Fruit fly (Drosophila melanogaster): Measurements from ENCODE around the gene wake.
A peak's percentile ranks its signal among the peaks of the same experiment; 100 is the strongest.

Gene wake

DNA sequence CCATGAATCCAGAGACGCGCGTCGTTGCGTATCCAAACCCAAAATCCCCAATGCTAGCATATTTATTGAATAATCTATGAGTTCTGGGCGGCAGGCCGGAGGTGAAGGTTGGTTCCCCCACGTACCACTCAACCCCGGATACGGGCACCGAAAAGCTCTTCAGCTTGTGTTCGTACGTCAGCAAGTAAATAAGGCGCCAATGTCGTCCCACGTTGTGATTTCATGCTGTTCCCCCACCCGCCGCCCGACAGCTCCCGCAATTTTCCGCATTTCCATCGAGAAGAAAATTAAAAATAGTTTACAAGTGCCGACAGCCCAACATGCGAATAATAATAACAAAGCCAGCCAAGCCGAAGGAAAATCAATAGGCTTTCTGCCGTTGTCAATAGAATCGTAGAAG lies 40.8 kb upstream of the wake start:
- TF ChIP-seq CG7101 (tag; optimal IDR thresholded peaks at IDR 0.05) = no peak
- TF ChIP-seq Crg-1 (GFP tag; optimal IDR thresholded peaks at IDR 0.05) = no peak
- no peak for TF ChIP-seq CG1620 (GFP tag; optimal IDR thresholded peaks at IDR 0.05)
- TF ChIP-seq CG14711 (tag; optimal IDR thresholded peaks at IDR 0.05) = no peak
- TF ChIP-seq ovo (GFP tag; optimal IDR thresholded peaks at IDR 0.05) = no peak
- no peak for TF ChIP-seq cnc (optimal IDR thresholded peaks at IDR 0.05)
- no peak for TF ChIP-seq tj (GFP tag; optimal IDR thresholded peaks at IDR 0.05)
- no peak for TF ChIP-seq CG5204 (GFP tag; optimal IDR thresholded peaks at IDR 0.05)
- no peak for TF ChIP-seq pad (GFP tag; optimal IDR thresholded peaks at IDR 0.05)
- TF ChIP-seq kay (GFP tag; ENCODE audit: borderline replicate concordance) = no peak
- TF ChIP-seq cic (GFP tag; optimal IDR thresholded peaks at IDR 0.05) = no peak
- TF ChIP-seq Clk (GFP tag; optimal IDR thresholded peaks at IDR 0.05) = no peak
- TF ChIP-seq CG33017 (tag; optimal IDR thresholded peaks at IDR 0.05) = no peak
- no peak for TF ChIP-seq CG11617 (GFP tag; optimal IDR thresholded peaks at IDR 0.05)
- no peak for TF ChIP-seq Hr96 (GFP tag; optimal IDR thresholded peaks at IDR 0.05)
- no peak for TF ChIP-seq toe (GFP tag; optimal IDR thresholded peaks at IDR 0.05)
- no peak for TF ChIP-seq CG7045 (GFP tag; optimal IDR thresholded peaks at IDR 0.05)
- no peak for TF ChIP-seq Mnt (GFP tag; optimal IDR thresholded peaks at IDR 0.05)

DNA sequence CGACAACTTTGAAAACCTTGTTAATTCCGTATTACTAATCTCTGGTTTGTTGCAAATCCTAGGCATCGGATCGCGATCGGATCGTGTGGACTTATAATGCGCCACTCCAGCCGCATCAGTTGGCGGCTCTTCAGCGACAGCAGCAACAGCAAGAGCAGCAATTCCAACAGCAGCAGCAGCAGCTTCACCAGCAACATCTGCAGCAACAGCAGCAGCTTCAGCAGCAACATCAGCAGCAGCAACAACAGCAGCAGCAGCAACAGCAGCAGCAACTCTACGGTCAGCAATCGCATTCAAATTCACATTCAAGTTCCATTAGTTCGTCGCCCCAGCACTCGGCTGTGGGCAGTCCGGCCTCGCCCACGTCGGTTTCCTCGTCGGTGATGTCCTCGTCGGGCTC lies 36.8 kb upstream of the wake start:
- TF ChIP-seq Clk (GFP tag; optimal IDR thresholded peaks at IDR 0.05) (no peak), toe (GFP tag; optimal IDR thresholded peaks at IDR 0.05) (no peak), CG7101 (tag; optimal IDR thresholded peaks at IDR 0.05) (no peak), CG5204 (GFP tag; optimal IDR thresholded peaks at IDR 0.05) (no peak), CG33017 (tag; optimal IDR thresholded peaks at IDR 0.05) (no peak), CG14711 (tag; optimal IDR thresholded peaks at IDR 0.05) (no peak), cnc (optimal IDR thresholded peaks at IDR 0.05) (no peak), CG7045 (GFP tag; optimal IDR thresholded peaks at IDR 0.05) (no peak), kay (GFP tag; ENCODE audit: borderline replicate concordance) (no peak), CG12768 (GFP tag; optimal IDR thresholded peaks at IDR 0.05) (no peak), CG11617 (GFP tag; optimal IDR thresholded peaks at IDR 0.05) (no peak), bab1 (GFP tag; optimal IDR thresholded peaks at IDR 0.05) (no peak), ovo (GFP tag; optimal IDR thresholded peaks at IDR 0.05) (no peak), CG1620 (GFP tag; optimal IDR thresholded peaks at IDR 0.05) (no peak), Mnt (GFP tag; optimal IDR thresholded peaks at IDR 0.05) (no peak), tj (GFP tag; optimal IDR thresholded peaks at IDR 0.05) (no peak), pad (GFP tag; optimal IDR thresholded peaks at IDR 0.05) (no peak), Crg-1 (GFP tag; optimal IDR thresholded peaks at IDR 0.05) (no peak), cic (GFP tag; optimal IDR thresholded peaks at IDR 0.05) (no peak)

DNA sequence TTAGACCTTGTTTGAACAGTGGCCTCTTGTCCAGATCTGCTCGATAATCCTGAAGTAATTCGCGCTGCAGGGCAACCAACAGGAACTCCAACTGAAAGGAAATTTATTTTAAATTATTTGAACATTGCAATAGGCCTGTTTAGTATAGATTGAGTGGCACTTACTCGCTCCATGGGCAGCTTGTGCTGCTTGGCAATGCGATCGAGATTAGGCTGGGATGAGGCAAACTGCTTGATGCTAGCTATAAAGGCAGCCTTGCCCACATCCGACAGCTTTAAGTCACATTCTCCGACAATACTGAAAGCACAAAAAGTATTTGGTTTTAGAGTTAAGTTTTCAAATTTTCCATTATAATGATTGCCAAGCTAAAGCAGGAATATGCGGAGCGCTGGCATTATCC lies 30.4 kb upstream of the wake start, which contains the start of gene CG13843:
Gene CG13843, plus strand, starts transcription at position 301 of the 400 bp plus-strand sequence.
- no peak for TF ChIP-seq Mnt (GFP tag; optimal IDR thresholded peaks at IDR 0.05)
- no peak for TF ChIP-seq kay (GFP tag; ENCODE audit: borderline replicate concordance)
- TF ChIP-seq pad (GFP tag; optimal IDR thresholded peaks at IDR 0.05) = no peak
- TF ChIP-seq cic (GFP tag; optimal IDR thresholded peaks at IDR 0.05) = no peak
- TF ChIP-seq CG12768 (GFP tag; optimal IDR thresholded peaks at IDR 0.05) = no peak
- TF ChIP-seq CG7101 (tag; optimal IDR thresholded peaks at IDR 0.05) = no peak
- TF ChIP-seq CG11617 (GFP tag; optimal IDR thresholded peaks at IDR 0.05) = no peak
- no peak for TF ChIP-seq Hr96 (GFP tag; optimal IDR thresholded peaks at IDR 0.05)
- no peak for TF ChIP-seq ovo (GFP tag; optimal IDR thresholded peaks at IDR 0.05)
- TF ChIP-seq tj (GFP tag; optimal IDR thresholded peaks at IDR 0.05) = no peak
- no peak for TF ChIP-seq Clk (GFP tag; optimal IDR thresholded peaks at IDR 0.05)
- no peak for TF ChIP-seq toe (GFP tag; optimal IDR thresholded peaks at IDR 0.05)
- no peak for TF ChIP-seq CG33017 (tag; optimal IDR thresholded peaks at IDR 0.05)
- no peak for TF ChIP-seq CG5204 (GFP tag; optimal IDR thresholded peaks at IDR 0.05)
- no peak for TF ChIP-seq Crg-1 (GFP tag; optimal IDR thresholded peaks at IDR 0.05)
- no peak for TF ChIP-seq CG7045 (GFP tag; optimal IDR thresholded peaks at IDR 0.05)
- TF ChIP-seq bab1 (GFP tag; optimal IDR thresholded peaks at IDR 0.05) = no peak

DNA sequence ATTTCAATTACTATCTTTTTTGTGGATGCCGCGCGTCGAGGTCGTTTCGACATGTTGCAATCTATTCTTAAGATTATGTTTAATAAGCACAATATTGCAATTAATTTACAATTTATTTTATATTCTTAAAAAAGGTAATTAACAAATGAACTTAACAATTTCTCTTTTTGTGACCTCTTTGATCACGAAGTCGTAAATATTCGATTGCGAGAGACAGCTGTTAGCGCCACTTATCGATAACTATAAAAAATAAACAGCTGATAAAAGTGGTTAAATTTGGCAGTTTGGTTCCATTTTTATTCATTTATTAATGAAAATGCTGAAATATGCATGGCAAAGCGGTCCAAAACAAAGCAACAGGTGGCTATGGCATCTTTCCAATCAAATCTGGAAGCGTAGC lies 26.2 kb upstream of the wake start, which contains the start of the genes CG31156 and mRRF2:
Gene CG31156, minus strand, starts transcription at position 209 of the 400 bp plus-strand sequence.
Gene mRRF2, plus strand, starts transcription at position 239 of the 400 bp plus-strand sequence.
- TF ChIP-seq cic (GFP tag; optimal IDR thresholded peaks at IDR 0.05) (no peak), pad (GFP tag; optimal IDR thresholded peaks at IDR 0.05) (no peak), kay (GFP tag; ENCODE audit: borderline replicate concordance) (peak; percentile 88), CG12768 (GFP tag; optimal IDR thresholded peaks at IDR 0.05) (no peak), CG5204 (GFP tag; optimal IDR thresholded peaks at IDR 0.05) (no peak), cnc (optimal IDR thresholded peaks at IDR 0.05) (no peak), toe (GFP tag; optimal IDR thresholded peaks at IDR 0.05) (no peak), Mnt (GFP tag; optimal IDR thresholded peaks at IDR 0.05) (no peak)

DNA sequence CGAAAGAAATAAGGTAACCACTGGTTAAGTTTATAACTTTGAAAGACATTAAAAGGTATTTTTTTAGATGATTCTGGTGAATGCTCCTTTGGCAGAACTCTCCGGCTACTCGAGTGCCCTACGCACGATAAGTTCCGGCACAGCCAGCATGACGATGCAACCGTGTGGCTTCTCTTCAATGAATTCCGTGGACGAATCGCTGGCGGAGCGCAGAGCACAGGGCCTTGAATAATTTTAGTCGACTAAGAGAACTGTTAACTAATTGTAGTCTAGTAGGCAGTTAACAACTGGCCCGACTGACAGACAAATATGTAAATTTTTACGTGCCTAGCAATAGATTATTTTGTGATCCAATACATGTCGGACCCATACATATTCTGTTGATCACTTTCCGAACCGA lies 23.4 kb upstream of the wake start, which contains the start of gene CG31161:
Gene CG31161, plus strand, starts transcription at position 301 of the 400 bp plus-strand sequence.
- TF ChIP-seq CG14711 (tag; optimal IDR thresholded peaks at IDR 0.05) (no peak), CG7101 (tag; optimal IDR thresholded peaks at IDR 0.05) (no peak), cic (GFP tag; optimal IDR thresholded peaks at IDR 0.05) (no peak), Clk (GFP tag; optimal IDR thresholded peaks at IDR 0.05) (no peak), Mnt (GFP tag; optimal IDR thresholded peaks at IDR 0.05) (no peak)

DNA sequence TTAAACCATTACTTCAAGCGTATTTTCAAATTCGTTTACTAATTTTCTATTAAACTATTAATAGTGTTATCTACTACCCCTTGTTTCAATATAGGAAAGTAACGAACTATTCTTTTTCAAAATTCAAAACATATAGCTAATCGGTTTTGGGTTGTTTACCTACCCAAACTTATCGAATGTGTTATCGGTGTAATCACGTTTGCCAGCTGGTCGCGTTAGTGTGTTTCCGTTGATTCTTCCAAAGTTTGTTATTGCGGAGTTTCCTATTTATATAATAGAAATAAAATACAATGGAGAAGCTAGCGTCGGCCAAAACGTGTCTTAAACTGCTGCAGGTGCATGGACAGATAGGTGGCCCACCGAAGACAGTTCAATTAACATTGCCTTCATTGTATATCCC lies 21.3 kb upstream of the wake start, which contains the start of gene mRpL45:
Gene mRpL45, plus strand, starts transcription at position 213 of the 400 bp plus-strand sequence.
- TF ChIP-seq Hr96 (GFP tag; optimal IDR thresholded peaks at IDR 0.05) (no peak), CG14711 (tag; optimal IDR thresholded peaks at IDR 0.05) (no peak), tj (GFP tag; optimal IDR thresholded peaks at IDR 0.05) (no peak), cic (GFP tag; optimal IDR thresholded peaks at IDR 0.05) (no peak), Mnt (GFP tag; optimal IDR thresholded peaks at IDR 0.05) (peak; percentile 24), ovo (GFP tag; optimal IDR thresholded peaks at IDR 0.05) (no peak), pad (GFP tag; optimal IDR thresholded peaks at IDR 0.05) (no peak), CG7045 (GFP tag; optimal IDR thresholded peaks at IDR 0.05) (no peak), CG5204 (GFP tag; optimal IDR thresholded peaks at IDR 0.05) (no peak), Crg-1 (GFP tag; optimal IDR thresholded peaks at IDR 0.05) (no peak), cnc (optimal IDR thresholded peaks at IDR 0.05) (no peak), CG7101 (tag; optimal IDR thresholded peaks at IDR 0.05) (no peak), toe (GFP tag; optimal IDR thresholded peaks at IDR 0.05) (no peak), CG12768 (GFP tag; optimal IDR thresholded peaks at IDR 0.05) (no peak), kay (GFP tag; ENCODE audit: borderline replicate concordance) (no peak), bab1 (GFP tag; optimal IDR thresholded peaks at IDR 0.05) (peak; percentile 12), CG1620 (GFP tag; optimal IDR thresholded peaks at IDR 0.05) (no peak)
